Fruit fly (Drosophila melanogaster) whole organism, wandering third instar larva: ENCODE measurements around the gene CG6830.

Experiments used
- CG32264 ChIP-seq: fragments of 200-800 bp; sonication (Bioruptor generic); optimal IDR thresholded peaks from 2 replicates; lab custom pipeline; 2016; ENCODE audit warnings: missing biosample characterization, missing genetic modification characterization
- Dfd ChIP-seq: fragments of >200 bp; optimal IDR thresholded peaks from 2 replicates; lab custom pipeline; 2017; ENCODE audit warnings: missing biosample characterization, missing genetic modification characterization
- HLH106 ChIP-seq: fragments of 200-800 bp; optimal IDR thresholded peaks from 3 replicates; lab custom pipeline; 2019; ENCODE audit warnings: missing biosample characterization, mild to moderate bottlenecking, missing genetic modification characterization, moderate library complexity
- Hnf4 ChIP-seq: fragments of 200-800 bp; sonication (Bioruptor generic); optimal IDR thresholded peaks from 2 replicates; lab custom pipeline; 2016; ENCODE audit warnings: missing biosample characterization, mild to moderate bottlenecking, missing genetic modification characterization
- Myc ChIP-seq: fragments of >200 bp; optimal IDR thresholded peaks from 2 replicates; lab custom pipeline; 2017
- OdsH ChIP-seq: fragments of 200-800 bp; sonication (Bioruptor generic); optimal IDR thresholded peaks from 2 replicates; lab custom pipeline; 2016; ENCODE audit warnings: missing biosample characterization, mild to moderate bottlenecking, missing genetic modification characterization
- Rel ChIP-seq, 2 experiments: fragments of 200-800 bp; sonication (Bioruptor generic) in 1 of 2; optimal IDR thresholded peaks; 2 replicates in 1 of 2; 3 replicates in 1 of 2; lab custom pipeline; 2016 to 2019; ENCODE audit warnings: mild to moderate bottlenecking in 2 of 2, missing biosample characterization in 2 of 2, missing genetic modification characterization in 2 of 2, moderate library complexity in 1 of 2
- Sp1 ChIP-seq: fragments of 200-800 bp; sonication (Bioruptor generic); optimal IDR thresholded peaks from 3 replicates; lab custom pipeline; 2019; ENCODE audit warnings: missing biosample characterization, mild to moderate bottlenecking, missing genetic modification characterization, moderate library complexity
- Vsx2 ChIP-seq: fragments of 200-300, 225-300 bp; sonication (Bioruptor generic); optimal IDR thresholded peaks from 2 replicates; lab custom pipeline; 2018; ENCODE audit warnings: missing biosample characterization, missing genetic modification characterization; ENCODE audit not compliant: partially characterized antibody
- br ChIP-seq: fragments of 200-800 bp; sonication (Bioruptor generic); optimal IDR thresholded peaks from 2 replicates; lab custom pipeline; 2016; ENCODE audit warnings: missing biosample characterization, missing genetic modification characterization
- brk ChIP-seq: fragments of 200-800 bp; sonication (Bioruptor generic); optimal IDR thresholded peaks from 2 replicates; lab custom pipeline; 2016; ENCODE audit warnings: missing biosample characterization, mild to moderate bottlenecking, missing genetic modification characterization
- dl ChIP-seq, 2 experiments: fragments of 175-275, 200-275 bp in 1 of 2; fragments of 200-275 bp in 1 of 2; sonication (Bioruptor generic); optimal IDR thresholded peaks; lab custom pipeline; 2018; ENCODE audit warnings: mild to moderate bottlenecking in 2 of 2, missing biosample characterization in 2 of 2, missing genetic modification characterization in 2 of 2, moderate library complexity in 2 of 2; ENCODE audit not compliant: partially characterized antibody in 2 of 2, insufficient read depth in 1 of 2
- dmrt93B ChIP-seq: fragments of 200-800 bp; sonication (Bioruptor generic); optimal IDR thresholded peaks from 2 replicates; lab custom pipeline; 2018; ENCODE audit warnings: missing biosample characterization, mild to moderate bottlenecking, missing genetic modification characterization
- dsf ChIP-seq: sonication (Bioruptor generic); optimal IDR thresholded peaks from 2 replicates; lab custom pipeline; 2016; ENCODE audit warnings: missing biosample characterization, missing genetic modification characterization, borderline replicate concordance
- ey ChIP-seq: fragments of 200-800 bp; sonication (Bioruptor generic); optimal IDR thresholded peaks from 2 replicates; lab custom pipeline; 2016; ENCODE audit warnings: missing biosample characterization, missing genetic modification characterization
- foxo ChIP-seq, 2 experiments: fragments of 200-800 bp; sonication (Bioruptor generic); optimal IDR thresholded peaks; 2 replicates in 1 of 2; 3 replicates in 1 of 2; lab custom pipeline; 2016 to 2017; ENCODE audit warnings: missing biosample characterization in 2 of 2, missing genetic modification characterization in 2 of 2
- fru ChIP-seq: fragments of 200-800 bp; sonication (Bioruptor generic); optimal IDR thresholded peaks from 3 replicates; lab custom pipeline; 2016; ENCODE audit warnings: missing biosample characterization, mild to moderate bottlenecking, missing genetic modification characterization
- h ChIP-seq: fragments of 200-800 bp; sonication (Bioruptor generic); optimal IDR thresholded peaks from 3 replicates; lab custom pipeline; 2016; ENCODE audit warnings: missing biosample characterization, mild to moderate bottlenecking, missing genetic modification characterization
- lola ChIP-seq: fragments of >200 bp; optimal IDR thresholded peaks from 2 replicates; lab custom pipeline; 2017; ENCODE audit warnings: missing biosample characterization, missing genetic modification characterization
- psq ChIP-seq: fragments of 200-800 bp; sonication (Bioruptor generic); optimal IDR thresholded peaks from 3 replicates; lab custom pipeline; 2017; ENCODE audit warnings: missing biosample characterization, mild to moderate bottlenecking, missing genetic modification characterization, moderate library complexity
- rgr ChIP-seq: fragments of 200-800 bp; sonication (Bioruptor generic); optimal IDR thresholded peaks from 3 replicates; lab custom pipeline; 2016; ENCODE audit warnings: missing biosample characterization, mild to moderate bottlenecking, missing genetic modification characterization
- sage ChIP-seq: fragments of 200-800 bp; sonication (Bioruptor generic); optimal IDR thresholded peaks from 2 replicates; lab custom pipeline; 2016; ENCODE audit warnings: missing biosample characterization, mild to moderate bottlenecking, missing genetic modification characterization
- tai ChIP-seq: sonication (Bioruptor generic); optimal IDR thresholded peaks from 2 replicates; lab custom pipeline; 2016; ENCODE audit warnings: missing biosample characterization, missing genetic modification characterization
- usp ChIP-seq: fragments of >200 bp; optimal IDR thresholded peaks from 2 replicates; lab custom pipeline; 2017; ENCODE audit warnings: missing biosample characterization, missing genetic modification characterization

The CG6830 gene

DNA sequence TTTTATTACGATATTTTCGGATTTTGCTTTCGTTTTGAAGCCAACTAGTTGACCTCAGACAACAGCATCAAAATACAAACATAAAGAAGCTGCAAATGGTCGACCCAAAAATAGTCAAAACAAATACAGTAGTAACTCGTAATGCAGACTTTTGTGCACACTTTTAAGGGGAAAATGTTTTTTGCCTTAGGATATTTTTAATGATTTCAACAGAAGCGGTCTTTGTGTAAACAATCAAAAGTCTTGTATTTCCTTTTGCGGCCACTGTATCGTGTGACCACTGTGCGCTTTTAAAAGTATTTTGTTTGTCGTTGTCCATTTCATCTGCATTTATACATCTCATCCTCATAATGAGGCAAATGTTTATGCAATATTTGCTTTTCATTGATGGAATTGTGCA lies 34.7 kb downstream of the CG6830 start (continued):
- TF ChIP-seq Hnf4 (GFP tag; lab: Kevin White, UChicago) = peak; percentile 90
- peak; percentile 88 for TF ChIP-seq rgr (GFP tag; lab: Kevin White, UChicago)
- TF ChIP-seq Vsx2 (GFP tag; lab: Kevin White, UChicago) = no peak

DNA sequence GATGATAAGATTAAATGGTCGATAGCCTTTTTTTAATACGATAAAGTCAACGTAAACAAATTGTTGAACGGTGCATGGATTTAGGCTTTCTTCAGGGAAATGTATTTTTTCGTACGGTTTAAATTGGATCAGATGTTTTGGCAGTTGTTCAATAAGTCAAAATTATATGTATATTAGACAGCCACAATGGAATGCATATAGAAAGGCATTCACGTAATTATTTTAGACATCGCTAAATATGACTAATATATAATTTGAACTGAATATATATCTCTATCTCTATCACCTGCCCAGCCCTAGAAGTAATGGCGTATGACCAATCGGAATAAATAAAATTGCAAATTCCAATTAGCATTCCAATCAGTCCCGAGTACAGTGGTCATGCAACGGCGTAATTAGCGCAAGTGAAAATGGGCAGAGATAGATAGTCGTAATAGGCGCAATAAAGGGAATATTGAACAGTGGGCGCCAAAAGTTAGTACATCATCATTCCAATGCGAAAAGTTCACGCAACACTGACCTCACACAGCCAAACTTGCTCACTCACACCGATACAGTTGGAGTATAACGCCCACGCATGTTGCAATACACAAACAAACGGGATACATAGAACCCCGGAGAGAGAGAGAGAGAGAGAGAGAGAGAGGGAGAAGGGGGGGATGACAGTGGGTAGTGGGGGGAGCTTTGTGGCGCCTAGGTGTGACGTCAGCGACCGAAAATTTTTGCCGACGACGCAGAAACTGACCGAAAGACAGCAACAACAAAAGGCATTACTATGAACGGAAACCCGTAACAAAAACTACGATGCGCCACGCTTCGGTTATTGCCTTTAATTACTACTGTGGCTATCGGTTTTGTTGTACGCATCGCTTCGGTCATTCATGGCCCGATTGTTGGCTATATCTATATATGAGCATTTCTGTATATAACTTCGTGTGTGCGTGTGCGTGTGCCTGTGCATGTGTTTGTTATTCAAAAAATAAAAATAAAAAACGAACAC lies 35.5 kb downstream of the CG6830 start:
- TF ChIP-seq sage (GFP tag; lab: Kevin White, UChicago) (peak; percentile 13), dsf (GFP tag; lab: Kevin White, UChicago) (no peak), usp (no peak), fru (GFP tag; lab: Kevin White, UChicago) (no peak), tai (GFP tag; lab: Kevin White, UChicago) (peak; percentile 22), Hnf4 (GFP tag; lab: Kevin White, UChicago) (no peak)

DNA sequence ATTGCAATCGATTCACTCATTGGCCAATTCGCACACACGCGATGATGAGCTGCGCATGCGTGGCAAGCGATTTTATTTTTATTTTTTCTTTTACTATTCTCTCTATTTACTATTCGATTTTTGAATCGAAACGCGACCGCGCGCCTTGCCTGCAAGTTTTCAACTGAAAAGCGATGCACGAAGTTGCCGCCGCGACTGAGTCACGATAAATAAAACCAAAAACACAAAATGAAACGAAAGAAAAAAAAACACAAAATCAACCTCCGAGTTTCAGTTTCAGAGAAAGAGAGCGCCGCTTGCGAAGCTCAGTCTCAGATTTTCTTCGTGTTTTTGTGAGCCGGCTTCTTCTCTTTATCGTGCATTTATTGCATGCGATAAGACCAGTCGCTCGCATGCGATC lies 37.3 kb downstream of the CG6830 start:
- no peak for TF ChIP-seq lola
- TF ChIP-seq dl (GFP tag; optimal IDR thresholded peaks at IDR 0.05; lab: Kevin White, UChicago; ENCODE audit: insufficient read depth in 1 of 2, partially characterized antibody in 2 of 2) = peak in 1 of 2 experiments; percentile 8

DNA sequence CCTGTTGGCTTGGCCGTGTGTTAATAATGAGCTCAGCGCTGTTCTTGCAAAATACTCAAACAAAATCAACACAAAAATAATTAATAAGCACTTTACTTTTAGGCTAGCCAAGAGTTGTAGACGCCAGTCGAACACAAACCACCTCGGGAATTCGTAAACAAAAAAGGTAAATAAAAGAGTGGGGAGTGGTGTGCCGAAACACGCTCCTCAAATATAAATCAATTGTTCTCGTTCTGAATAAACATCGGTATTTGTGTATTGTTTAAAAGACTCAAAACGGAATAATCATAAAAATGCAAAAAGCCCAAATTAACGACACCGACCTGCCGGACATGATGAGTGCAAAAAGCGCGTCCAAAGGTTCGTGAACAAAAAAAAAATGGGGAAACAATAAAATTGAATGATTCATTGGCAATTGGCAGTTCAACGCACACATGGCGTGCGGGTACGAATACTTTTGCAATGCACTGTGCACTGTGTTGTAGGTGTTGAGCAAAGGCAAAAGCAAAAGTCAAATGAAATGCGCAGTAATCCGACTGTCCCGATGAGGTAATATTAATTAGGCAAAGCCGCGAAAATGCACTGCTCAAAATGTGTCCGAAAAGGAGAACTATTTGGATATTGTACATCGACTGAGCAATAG lies 44.1 kb downstream of the CG6830 start:
- TF ChIP-seq HLH106 (tag; lab: Kevin White, UChicago) (peak; percentile 2), sage (GFP tag; lab: Kevin White, UChicago) (no peak), Rel (GFP tag; optimal IDR thresholded peaks at IDR 0.05; lab: Kevin White, UChicago) (no peak), Rel (tag; optimal IDR thresholded peaks at IDR 0.05; lab: Kevin White, UChicago) (peak; percentile 30), Hnf4 (GFP tag; lab: Kevin White, UChicago) (peak; percentile 42), fru (GFP tag; lab: Kevin White, UChicago) (peak; percentile 62), ey (GFP tag; lab: Kevin White, UChicago) (no peak), Sp1 (GFP tag; lab: Kevin White, UChicago) (peak; percentile 13), foxo (GFP tag; optimal IDR thresholded peaks at IDR 0.05; lab: Kevin White, UChicago) (peak in 1 of 2 experiments; percentile 29), h (peak; percentile 50), psq (peak; percentile 42), Dfd (GFP tag; lab: Kevin White, UChicago) (no peak), CG32264 (GFP tag; lab: Kevin White, UChicago) (peak; percentile 36)

DNA sequence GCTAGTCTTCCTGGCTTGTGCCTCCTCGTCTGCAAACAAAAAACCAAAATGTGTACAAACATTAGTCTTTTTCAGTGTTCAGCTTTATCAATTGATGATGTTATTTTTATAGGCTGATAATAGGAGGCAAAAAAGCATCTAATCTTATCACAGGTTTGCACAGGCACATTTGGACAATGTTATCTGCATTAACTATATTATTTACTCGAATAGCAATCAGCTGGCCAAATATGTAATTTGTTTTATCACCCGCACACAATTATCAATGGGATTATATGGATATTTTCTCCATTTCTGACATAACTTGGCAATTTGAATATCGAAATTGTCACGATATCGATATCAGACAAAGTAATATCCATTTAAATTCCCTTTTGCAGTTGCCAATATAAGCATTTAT lies 46.6 kb downstream of the CG6830 start:
- TF ChIP-seq br (GFP tag; lab: Kevin White, UChicago) (no peak), OdsH (GFP tag; lab: Kevin White, UChicago) (no peak), HLH106 (tag; lab: Kevin White, UChicago) (no peak), rgr (GFP tag; lab: Kevin White, UChicago) (no peak), sage (GFP tag; lab: Kevin White, UChicago) (no peak), usp (no peak), dmrt93B (no peak), lola (no peak), Myc (lab: Kevin White, UChicago) (no peak), brk (GFP tag; lab: Kevin White, UChicago) (no peak), h (no peak)
